Fruit fly (Drosophila melanogaster): ENCODE measurements around the gene CG13384.

The CG13384 gene

DNA sequence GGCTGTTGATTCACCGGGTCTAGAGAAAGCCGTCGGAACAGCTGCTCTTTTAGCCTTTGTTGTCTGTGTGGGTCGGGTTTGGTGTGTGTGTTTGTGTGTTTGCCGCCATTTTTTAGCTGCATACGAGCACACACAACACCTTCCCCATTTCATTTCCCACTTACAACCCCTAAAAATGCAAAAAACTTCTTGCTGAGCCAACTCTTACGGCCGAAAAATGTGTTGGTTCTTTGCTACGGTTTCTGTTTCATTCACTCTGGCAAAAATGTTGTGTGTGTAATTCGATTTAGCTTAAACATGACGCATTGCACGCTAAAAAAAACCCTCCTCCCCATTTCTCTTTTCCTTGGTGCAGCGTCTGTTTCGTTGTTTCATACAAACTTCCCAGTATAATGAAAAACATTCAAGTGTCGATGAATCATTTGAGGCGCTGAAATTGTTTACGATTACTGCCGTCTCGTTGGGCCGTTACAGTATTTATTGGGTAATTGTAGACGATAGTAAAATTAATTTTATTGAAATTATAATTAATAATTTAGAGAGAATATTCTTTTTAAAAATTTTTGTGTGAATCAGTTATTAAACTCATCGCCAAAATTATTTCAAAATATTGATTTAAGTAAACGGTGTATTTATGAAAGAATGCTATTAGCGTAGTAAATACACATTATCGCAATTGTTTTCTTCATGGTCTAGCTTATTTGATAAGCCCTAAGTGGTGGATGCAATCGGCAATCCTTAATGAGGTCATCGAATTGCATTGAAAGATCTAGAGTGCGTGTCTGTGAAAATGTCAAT, 41.9 kb downstream of the CG13384 start:
- TF ChIP-seq EcR (GFP tag; optimal IDR thresholded peaks at IDR 0.05) (no peak), CG13204 (GFP tag; optimal IDR thresholded peaks at IDR 0.05) (no peak), CG10348 (GFP tag; IDR thresholded peaks at IDR 0.05) (no peak), CG15710 (tag; optimal IDR thresholded peaks at IDR 0.05) (no peak), D1 (tag; optimal IDR thresholded peaks at IDR 0.05) (no peak), CG12605 (GFP tag; IDR thresholded peaks at IDR 0.05) (no peak), CG8159 (tag; optimal IDR thresholded peaks at IDR 0.05) (no peak), gl (tag; optimal IDR thresholded peaks at IDR 0.05) (no peak), CG9948 (tag; optimal IDR thresholded peaks at IDR 0.05) (no peak), CG17806 (tag; optimal IDR thresholded peaks at IDR 0.05) (no peak)

DNA sequence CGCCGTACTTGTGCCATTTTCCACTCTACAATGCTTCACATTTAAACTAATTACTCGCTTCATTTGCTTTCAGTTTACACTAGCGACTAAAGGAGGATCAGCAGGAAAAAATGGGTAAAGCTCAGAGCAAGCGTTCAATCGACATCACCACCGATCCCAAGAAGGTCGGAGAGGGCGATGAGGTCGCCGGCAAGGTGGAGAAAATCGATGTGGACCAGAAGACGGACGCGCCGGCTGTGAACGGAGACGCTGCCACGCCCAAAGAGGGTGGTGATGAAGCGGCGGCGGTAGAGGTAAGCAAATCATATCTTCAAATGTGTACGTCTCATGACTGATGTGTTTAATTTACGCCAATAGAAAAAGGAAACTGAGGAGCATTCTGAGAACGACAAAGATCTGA, 42.5 kb downstream of the CG13384 start:
- no peak for TF ChIP-seq CG9948 (tag; optimal IDR thresholded peaks at IDR 0.05)
- no peak for TF ChIP-seq Snoo (tag; optimal IDR thresholded peaks at IDR 0.05)
- no peak for TF ChIP-seq rn (GFP tag; IDR thresholded peaks at IDR 0.05)
- no peak for TF ChIP-seq CG15710 (tag; optimal IDR thresholded peaks at IDR 0.05)
- TF ChIP-seq CG8159 (tag; optimal IDR thresholded peaks at IDR 0.05): no peak
- TF ChIP-seq CG8301 (tag; optimal IDR thresholded peaks at IDR 0.05): no peak
- no peak for TF ChIP-seq Pif1A (GFP tag; optimal IDR thresholded peaks at IDR 0.05)
- no peak for TF ChIP-seq EcR (GFP tag; optimal IDR thresholded peaks at IDR 0.05)
- no peak for TF ChIP-seq CG17806 (tag; optimal IDR thresholded peaks at IDR 0.05)

DNA sequence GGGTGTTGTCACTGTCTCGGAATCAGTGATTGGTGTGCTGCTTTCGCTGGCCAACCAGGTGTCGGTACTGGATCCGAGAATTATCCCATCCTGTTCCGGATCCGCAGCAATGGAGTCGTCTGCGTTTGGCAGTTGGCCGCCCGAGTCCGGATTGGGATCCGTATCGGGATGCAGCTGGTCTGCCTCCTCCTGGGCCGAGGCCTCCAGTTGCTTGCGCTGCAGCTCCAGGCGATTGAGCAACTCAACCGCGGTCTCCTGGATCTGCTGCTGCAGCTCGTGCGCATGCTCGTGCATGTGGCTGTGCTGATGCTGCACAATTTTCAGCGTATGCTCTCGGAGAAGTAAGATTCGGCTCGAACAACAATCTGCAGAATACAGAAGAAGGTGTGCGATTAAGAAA, 47.9 kb downstream of the CG13384 start:
- no peak for TF ChIP-seq Ets98B (GFP tag; IDR thresholded peaks at IDR 0.05)

DNA sequence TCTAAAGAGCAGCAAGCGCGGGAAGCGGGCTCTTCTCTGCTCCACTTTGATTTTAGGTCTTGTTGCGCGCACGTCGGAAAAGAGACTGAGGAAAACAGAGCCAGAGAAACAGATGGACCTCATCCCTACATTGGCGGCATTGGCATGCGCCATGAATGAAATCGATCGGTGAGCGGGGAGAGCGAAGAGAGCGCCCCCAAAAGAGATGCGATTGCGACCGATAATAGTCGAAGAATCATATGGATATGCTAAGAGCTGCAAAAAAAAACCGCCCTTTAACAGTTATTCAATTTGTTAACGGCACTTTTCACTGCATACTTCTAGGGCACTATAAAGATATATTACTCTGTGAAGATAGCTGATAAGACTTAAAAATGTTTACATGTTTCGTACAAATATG, 49.3 kb downstream of the CG13384 start, which contains the start of gene grk:
grk (minus strand) TSS at position 87 of the 400 bp plus-strand sequence.
- no peak for TF ChIP-seq CG32121 (GFP tag; IDR thresholded peaks at IDR 0.05)
- TF ChIP-seq D1 (tag; optimal IDR thresholded peaks at IDR 0.05): no peak
- no peak for TF ChIP-seq CG8159 (tag; optimal IDR thresholded peaks at IDR 0.05)
- TF ChIP-seq CG13204 (GFP tag; optimal IDR thresholded peaks at IDR 0.05): no peak
- TF ChIP-seq CG9948 (tag; optimal IDR thresholded peaks at IDR 0.05): no peak
- TF ChIP-seq CG10348 (GFP tag; IDR thresholded peaks at IDR 0.05): no peak

DNA sequence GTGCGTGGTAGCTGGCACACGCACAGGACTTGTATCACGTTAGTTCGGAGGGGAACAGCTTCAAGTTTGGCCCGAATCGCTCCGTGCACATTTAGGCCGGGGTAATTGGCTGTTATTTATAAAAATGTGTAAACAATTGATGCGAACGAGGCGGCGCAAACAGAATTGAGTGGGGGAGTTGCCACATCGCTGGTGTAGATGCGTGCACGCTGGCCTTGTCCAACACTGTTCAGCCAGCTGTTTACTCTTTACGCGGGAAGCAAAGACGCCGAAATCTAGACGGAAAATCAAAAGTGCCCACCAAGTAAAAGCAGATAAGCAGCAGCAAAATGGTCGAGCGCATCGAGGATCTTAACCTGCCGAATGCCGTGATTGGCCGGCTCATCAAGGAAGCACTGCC, 52.9 kb downstream of the CG13384 start, which contains the start of the genes D12 and Chrac-14:
D12 (minus strand) TSS at position 190 of the 400 bp plus-strand sequence.
Chrac-14 (plus strand) TSS at position 230 of the 400 bp plus-strand sequence.
- no peak for TF ChIP-seq CG12605 (GFP tag; IDR thresholded peaks at IDR 0.05)
- no peak for TF ChIP-seq CG15710 (tag; optimal IDR thresholded peaks at IDR 0.05)
- TF ChIP-seq Pif1A (GFP tag; optimal IDR thresholded peaks at IDR 0.05): no peak
- no peak for TF ChIP-seq CG4496 (GFP tag; IDR thresholded peaks at IDR 0.05)
- no peak for TF ChIP-seq rn (GFP tag; IDR thresholded peaks at IDR 0.05)
- TF ChIP-seq Snoo (tag; optimal IDR thresholded peaks at IDR 0.05): no peak
- TF ChIP-seq CG9948 (tag; optimal IDR thresholded peaks at IDR 0.05): no peak
- no peak for TF ChIP-seq Pif1B (GFP tag; optimal IDR thresholded peaks at IDR 0.05)
- no peak for TF ChIP-seq CG32121 (GFP tag; IDR thresholded peaks at IDR 0.05)
- TF ChIP-seq CG8159 (tag; optimal IDR thresholded peaks at IDR 0.05): no peak
- TF ChIP-seq CG14655 (GFP tag; optimal IDR thresholded peaks at IDR 0.05): no peak
- no peak for TF ChIP-seq CG13204 (GFP tag; optimal IDR thresholded peaks at IDR 0.05)
- no peak for TF ChIP-seq Ets98B (GFP tag; IDR thresholded peaks at IDR 0.05)
- no peak for TF ChIP-seq CG34367 (tag; optimal IDR thresholded peaks at IDR 0.05)
- no peak for TF ChIP-seq CG17806 (tag; optimal IDR thresholded peaks at IDR 0.05)

DNA sequence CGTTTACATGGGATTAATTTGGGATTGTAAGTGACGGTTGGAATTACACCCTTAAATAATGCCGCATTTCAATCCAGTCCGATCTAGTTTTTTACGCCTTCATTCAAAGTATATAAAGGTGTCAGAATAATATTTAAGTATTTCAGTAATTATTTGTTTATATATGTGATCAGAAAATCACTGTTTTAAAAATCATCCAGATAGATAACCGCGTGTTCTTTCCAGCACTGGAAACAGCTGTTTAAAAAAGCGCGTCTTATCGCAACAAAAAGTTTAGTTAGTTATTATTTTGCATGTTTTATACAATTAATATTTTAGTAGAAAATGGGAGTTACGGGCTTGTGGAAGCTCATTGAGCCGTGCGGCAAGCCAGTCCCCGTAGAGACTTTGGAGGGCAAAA, 53.8 kb downstream of the CG13384 start, which contains the start of gene mus201:
mus201 (plus strand) TSS at position 118 of the 400 bp plus-strand sequence.
- TF ChIP-seq D1 (tag; optimal IDR thresholded peaks at IDR 0.05): no peak
- no peak for TF ChIP-seq CG9948 (tag; optimal IDR thresholded peaks at IDR 0.05)
- TF ChIP-seq CG8159 (tag; optimal IDR thresholded peaks at IDR 0.05): no peak
- no peak for TF ChIP-seq CG4496 (GFP tag; IDR thresholded peaks at IDR 0.05)
- no peak for TF ChIP-seq fd96Ca (GFP tag; IDR thresholded peaks at IDR 0.05)
- TF ChIP-seq CG12605 (GFP tag; IDR thresholded peaks at IDR 0.05): no peak
- TF ChIP-seq rn (GFP tag; IDR thresholded peaks at IDR 0.05): no peak
- TF ChIP-seq CG17806 (tag; optimal IDR thresholded peaks at IDR 0.05): no peak
- no peak for TF ChIP-seq CG13204 (GFP tag; optimal IDR thresholded peaks at IDR 0.05)
- TF ChIP-seq CG8301 (tag; optimal IDR thresholded peaks at IDR 0.05): no peak
- TF ChIP-seq CG15710 (tag; optimal IDR thresholded peaks at IDR 0.05): no peak

All from whole organism, pupa.